Fruit fly (Drosophila melanogaster) whole organism, wandering third instar larva: ENCODE data around the gene CG2211.

ENCODE experiments used
- Abd-B ChIP-seq: fragments of >200 bp; optimal IDR thresholded peaks from 2 replicates; lab custom pipeline; 2017; ENCODE audit warnings: missing biosample characterization, missing genetic modification characterization
- CG32264 ChIP-seq: fragments of 200-800 bp; sonication (Bioruptor generic); optimal IDR thresholded peaks from 2 replicates; lab custom pipeline; 2016; ENCODE audit warnings: missing biosample characterization, missing genetic modification characterization
- CG9705 ChIP-seq: fragments of 200-800 bp; sonication (Bioruptor generic); optimal IDR thresholded peaks from 2 replicates; lab custom pipeline; 2018; ENCODE audit warnings: missing biosample characterization, mild to moderate bottlenecking, missing genetic modification characterization
- CrebA ChIP-seq: fragments of 200-800 bp; sonication (Bioruptor generic); optimal IDR thresholded peaks from 2 replicates; lab custom pipeline; 2016; ENCODE audit warnings: missing biosample characterization, mild to moderate bottlenecking, missing genetic modification characterization, borderline replicate concordance
- Dfd ChIP-seq: fragments of >200 bp; optimal IDR thresholded peaks from 2 replicates; lab custom pipeline; 2017; ENCODE audit warnings: missing biosample characterization, missing genetic modification characterization
- Dif ChIP-seq: fragments of 200-275, 200-300 bp; sonication (Bioruptor generic); optimal IDR thresholded peaks from 2 replicates; lab custom pipeline; 2018; ENCODE audit warnings: missing biosample characterization, missing genetic modification characterization; ENCODE audit not compliant: partially characterized antibody
- GATAd ChIP-seq: sonication (Bioruptor generic); optimal IDR thresholded peaks from 2 replicates; lab custom pipeline; 2016; ENCODE audit warnings: missing biosample characterization, missing genetic modification characterization
- HLH106 ChIP-seq: fragments of 200-800 bp; optimal IDR thresholded peaks from 3 replicates; lab custom pipeline; 2019; ENCODE audit warnings: missing biosample characterization, mild to moderate bottlenecking, missing genetic modification characterization, moderate library complexity
- Hnf4 ChIP-seq: fragments of 200-800 bp; sonication (Bioruptor generic); optimal IDR thresholded peaks from 2 replicates; lab custom pipeline; 2016; ENCODE audit warnings: missing biosample characterization, mild to moderate bottlenecking, missing genetic modification characterization
- Hr78 ChIP-seq: fragments of >200 bp; optimal IDR thresholded peaks from 2 replicates; lab custom pipeline; 2017; ENCODE audit warnings: missing biosample characterization, missing genetic modification characterization
- Hr83 ChIP-seq: fragments of 200-300 bp; sonication (Bioruptor generic); optimal IDR thresholded peaks from 2 replicates; lab custom pipeline; 2016; ENCODE audit warnings: missing biosample characterization, mild to moderate bottlenecking, missing genetic modification characterization, moderate library complexity; ENCODE audit not compliant: poor library complexity, severe bottlenecking
- Jra ChIP-seq: sonication (Bioruptor generic); optimal IDR thresholded peaks from 2 replicates; lab custom pipeline; 2016; ENCODE audit warnings: missing biosample characterization, missing genetic modification characterization
- Mio ChIP-seq: sonication (Bioruptor generic); optimal IDR thresholded peaks from 2 replicates; lab custom pipeline; 2016; ENCODE audit warnings: missing biosample characterization, missing genetic modification characterization
- Myc ChIP-seq: fragments of >200 bp; optimal IDR thresholded peaks from 2 replicates; lab custom pipeline; 2017
- N ChIP-seq: fragments of >200 bp; optimal IDR thresholded peaks from 2 replicates; lab custom pipeline; 2018; ENCODE audit warnings: missing biosample characterization, missing external identifiers, missing genetic modification characterization
- OdsH ChIP-seq: fragments of 200-800 bp; sonication (Bioruptor generic); optimal IDR thresholded peaks from 2 replicates; lab custom pipeline; 2016; ENCODE audit warnings: missing biosample characterization, mild to moderate bottlenecking, missing genetic modification characterization
- Rel ChIP-seq, 2 experiments: fragments of 200-800 bp; sonication (Bioruptor generic) in 1 of 2; optimal IDR thresholded peaks; 2 replicates in 1 of 2; 3 replicates in 1 of 2; lab custom pipeline; 2016 to 2019; ENCODE audit warnings: mild to moderate bottlenecking in 2 of 2, missing biosample characterization in 2 of 2, missing genetic modification characterization in 2 of 2, moderate library complexity in 1 of 2
- Sp1 ChIP-seq: fragments of 200-800 bp; sonication (Bioruptor generic); optimal IDR thresholded peaks from 3 replicates; lab custom pipeline; 2019; ENCODE audit warnings: missing biosample characterization, mild to moderate bottlenecking, missing genetic modification characterization, moderate library complexity
- Vsx2 ChIP-seq: fragments of 200-300, 225-300 bp; sonication (Bioruptor generic); optimal IDR thresholded peaks from 2 replicates; lab custom pipeline; 2018; ENCODE audit warnings: missing biosample characterization, missing genetic modification characterization; ENCODE audit not compliant: partially characterized antibody
- br ChIP-seq: fragments of 200-800 bp; sonication (Bioruptor generic); optimal IDR thresholded peaks from 2 replicates; lab custom pipeline; 2016; ENCODE audit warnings: missing biosample characterization, missing genetic modification characterization
- brk ChIP-seq: fragments of 200-800 bp; sonication (Bioruptor generic); optimal IDR thresholded peaks from 2 replicates; lab custom pipeline; 2016; ENCODE audit warnings: missing biosample characterization, mild to moderate bottlenecking, missing genetic modification characterization
- dl ChIP-seq, 2 experiments: fragments of 175-275, 200-275 bp in 1 of 2; fragments of 200-275 bp in 1 of 2; sonication (Bioruptor generic); optimal IDR thresholded peaks; lab custom pipeline; 2018; ENCODE audit warnings: mild to moderate bottlenecking in 2 of 2, missing biosample characterization in 2 of 2, missing genetic modification characterization in 2 of 2, moderate library complexity in 2 of 2; ENCODE audit not compliant: partially characterized antibody in 2 of 2, insufficient read depth in 1 of 2
- dmrt93B ChIP-seq: fragments of 200-800 bp; sonication (Bioruptor generic); optimal IDR thresholded peaks from 2 replicates; lab custom pipeline; 2018; ENCODE audit warnings: missing biosample characterization, mild to moderate bottlenecking, missing genetic modification characterization
- dsf ChIP-seq: sonication (Bioruptor generic); optimal IDR thresholded peaks from 2 replicates; lab custom pipeline; 2016; ENCODE audit warnings: missing biosample characterization, missing genetic modification characterization, borderline replicate concordance
- ey ChIP-seq: fragments of 200-800 bp; sonication (Bioruptor generic); optimal IDR thresholded peaks from 2 replicates; lab custom pipeline; 2016; ENCODE audit warnings: missing biosample characterization, missing genetic modification characterization
- foxo ChIP-seq, 2 experiments: fragments of 200-800 bp; sonication (Bioruptor generic); optimal IDR thresholded peaks; 2 replicates in 1 of 2; 3 replicates in 1 of 2; lab custom pipeline; 2016 to 2017; ENCODE audit warnings: missing biosample characterization in 2 of 2, missing genetic modification characterization in 2 of 2
- fru ChIP-seq: fragments of 200-800 bp; sonication (Bioruptor generic); optimal IDR thresholded peaks from 3 replicates; lab custom pipeline; 2016; ENCODE audit warnings: missing biosample characterization, mild to moderate bottlenecking, missing genetic modification characterization
- h ChIP-seq: fragments of 200-800 bp; sonication (Bioruptor generic); optimal IDR thresholded peaks from 3 replicates; lab custom pipeline; 2016; ENCODE audit warnings: missing biosample characterization, mild to moderate bottlenecking, missing genetic modification characterization
- jim ChIP-seq: fragments of 175-275, 200-325 bp; sonication (Bioruptor generic); optimal IDR thresholded peaks from 2 replicates; lab custom pipeline; 2016; ENCODE audit warnings: missing biosample characterization, mild to moderate bottlenecking, missing genetic modification characterization
- lola ChIP-seq: fragments of >200 bp; optimal IDR thresholded peaks from 2 replicates; lab custom pipeline; 2017; ENCODE audit warnings: missing biosample characterization, missing genetic modification characterization
- pan ChIP-seq: fragments of >200 bp; optimal IDR thresholded peaks from 2 replicates; lab custom pipeline; 2017
- psq ChIP-seq: fragments of 200-800 bp; sonication (Bioruptor generic); optimal IDR thresholded peaks from 3 replicates; lab custom pipeline; 2017; ENCODE audit warnings: missing biosample characterization, mild to moderate bottlenecking, missing genetic modification characterization, moderate library complexity
- rgr ChIP-seq: fragments of 200-800 bp; sonication (Bioruptor generic); optimal IDR thresholded peaks from 3 replicates; lab custom pipeline; 2016; ENCODE audit warnings: missing biosample characterization, mild to moderate bottlenecking, missing genetic modification characterization
- sage ChIP-seq: fragments of 200-800 bp; sonication (Bioruptor generic); optimal IDR thresholded peaks from 2 replicates; lab custom pipeline; 2016; ENCODE audit warnings: missing biosample characterization, mild to moderate bottlenecking, missing genetic modification characterization
- sv ChIP-seq: fragments of 200-800 bp; sonication (Bioruptor generic); optimal IDR thresholded peaks from 3 replicates; lab custom pipeline; 2016; ENCODE audit warnings: missing biosample characterization, missing genetic modification characterization
- tai ChIP-seq: sonication (Bioruptor generic); optimal IDR thresholded peaks from 2 replicates; lab custom pipeline; 2016; ENCODE audit warnings: missing biosample characterization, missing genetic modification characterization
- usp ChIP-seq: fragments of >200 bp; optimal IDR thresholded peaks from 2 replicates; lab custom pipeline; 2017; ENCODE audit warnings: missing biosample characterization, missing genetic modification characterization
- woc ChIP-seq: sonication (Bioruptor generic); optimal IDR thresholded peaks from 2 replicates; lab custom pipeline; 2016; ENCODE audit warnings: missing biosample characterization, mild to moderate bottlenecking, missing genetic modification characterization

The CG2211 gene

DNA sequence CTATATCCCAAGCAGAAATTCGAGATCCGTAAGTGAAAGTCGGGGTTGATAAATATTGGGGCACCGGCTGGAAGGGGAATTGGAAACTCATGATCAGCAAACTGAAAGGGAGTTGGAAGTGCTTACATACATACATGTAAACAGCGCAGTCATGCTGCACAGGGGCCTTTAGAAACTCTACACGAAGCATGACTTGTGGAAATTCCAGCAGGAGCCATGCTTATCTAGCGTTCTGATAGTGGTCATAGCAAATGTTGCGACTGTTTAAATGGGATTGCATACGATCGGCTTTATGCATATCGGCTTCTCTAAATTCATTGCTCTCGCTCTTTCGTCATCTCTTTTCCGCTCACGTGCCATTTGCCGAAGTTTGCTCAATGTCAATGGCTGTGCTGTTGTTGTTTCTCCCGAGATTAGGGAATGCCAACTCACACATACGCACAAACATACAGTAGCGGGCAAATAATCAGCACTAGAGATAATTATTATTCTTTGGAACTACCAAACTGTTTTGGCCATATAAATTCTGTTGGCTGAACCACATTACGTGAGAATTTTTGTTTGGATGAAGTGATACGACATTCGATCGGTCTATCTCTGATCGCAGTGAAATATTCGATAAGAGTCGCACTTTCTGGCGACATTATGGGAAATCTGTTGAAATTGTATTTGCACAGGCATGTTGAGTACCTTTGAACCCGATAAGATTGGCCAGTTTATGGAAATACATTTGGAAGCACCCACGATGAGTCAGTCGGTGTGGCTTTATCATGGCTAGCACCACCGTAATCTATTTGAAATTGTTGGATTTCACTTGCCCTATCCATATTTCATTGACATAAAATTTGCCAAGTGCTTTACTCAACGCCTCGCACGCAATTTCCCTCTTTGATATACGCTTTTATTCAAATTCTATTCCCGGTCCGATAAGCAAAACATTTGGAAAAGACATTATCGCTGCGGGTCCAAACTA, 1.1 kb upstream of the CG2211 start:
- TF ChIP-seq pan (lab: Kevin White, UChicago): no peak
- TF ChIP-seq tai (GFP tag; lab: Kevin White, UChicago): no peak
- no peak for TF ChIP-seq N (GFP tag; lab: Kevin White, UChicago)
- TF ChIP-seq Myc (lab: Kevin White, UChicago): no peak
- TF ChIP-seq Dfd (GFP tag; lab: Kevin White, UChicago): no peak
- TF ChIP-seq GATAd: no peak
- TF ChIP-seq rgr: peak; percentile 75
- peak; percentile 67 for TF ChIP-seq br (GFP tag; lab: Kevin White, UChicago)
- TF ChIP-seq Dif (GFP tag; lab: Kevin White, UChicago): peak; percentile 3
- no peak for TF ChIP-seq jim (GFP tag; lab: Kevin White, UChicago)
- peak in 1 of 2 experiments; percentile 20 for TF ChIP-seq dl (GFP tag; optimal IDR thresholded peaks at IDR 0.05; lab: Kevin White, UChicago; ENCODE audit: insufficient read depth in 1 of 2, partially characterized antibody in 2 of 2)
- no peak for TF ChIP-seq brk (GFP tag; lab: Kevin White, UChicago)
- no peak for TF ChIP-seq Vsx2
- TF ChIP-seq sage (GFP tag; lab: Kevin White, UChicago): no peak
- TF ChIP-seq dsf: no peak
- TF ChIP-seq h (GFP tag; lab: Kevin White, UChicago): peak; percentile 86
- TF ChIP-seq Hr78 (GFP tag; lab: Kevin White, UChicago): no peak
- peak; percentile 10 for TF ChIP-seq woc (GFP tag; lab: Kevin White, UChicago)
- TF ChIP-seq Hr83 (GFP tag; lab: Kevin White, UChicago): no peak
- TF ChIP-seq Sp1: peak; percentile 4
- no peak for TF ChIP-seq dmrt93B (GFP tag; lab: Kevin White, UChicago)
- no peak for TF ChIP-seq Abd-B (GFP tag; lab: Kevin White, UChicago)
- TF ChIP-seq Hnf4 (GFP tag; lab: Kevin White, UChicago): peak; percentile 70
- TF ChIP-seq usp (GFP tag; lab: Kevin White, UChicago): no peak
- TF ChIP-seq Rel (GFP tag; optimal IDR thresholded peaks at IDR 0.05; lab: Kevin White, UChicago): peak; percentile 17
- peak; percentile 36 for TF ChIP-seq Rel (tag; optimal IDR thresholded peaks at IDR 0.05; lab: Kevin White, UChicago)
- TF ChIP-seq ey (GFP tag; lab: Kevin White, UChicago): peak; percentile 62
- no peak for TF ChIP-seq CG32264 (GFP tag; lab: Kevin White, UChicago)
- TF ChIP-seq Mio (GFP tag; lab: Kevin White, UChicago): no peak
- no peak for TF ChIP-seq lola (GFP tag; lab: Kevin White, UChicago)
- TF ChIP-seq HLH106 (tag; lab: Kevin White, UChicago): peak; percentile 26
- TF ChIP-seq fru (GFP tag; lab: Kevin White, UChicago): peak; percentile 68
- TF ChIP-seq CG9705 (GFP tag; lab: Kevin White, UChicago): no peak
- TF ChIP-seq Jra (GFP tag; lab: Kevin White, UChicago): peak; percentile 27
- TF ChIP-seq CrebA (GFP tag; lab: Kevin White, UChicago): no peak
- TF ChIP-seq foxo (GFP tag; optimal IDR thresholded peaks at IDR 0.05; lab: Kevin White, UChicago): peak in 1 of 2 experiments; percentile 61
- TF ChIP-seq sv (GFP tag; lab: Kevin White, UChicago): no peak
- TF ChIP-seq OdsH (GFP tag; lab: Kevin White, UChicago): peak; percentile 74
- TF ChIP-seq psq (GFP tag; lab: Kevin White, UChicago): peak; percentile 35

- TF ChIP-seq Dif (GFP tag; lab: Kevin White, UChicago) (no peak), jim (GFP tag; lab: Kevin White, UChicago) (no peak), CG9705 (GFP tag; lab: Kevin White, UChicago) (peak; percentile 9), dl (GFP tag; optimal IDR thresholded peaks at IDR 0.05; lab: Kevin White, UChicago; ENCODE audit: insufficient read depth in 1 of 2, partially characterized antibody in 2 of 2) (peak in 1 of 2 experiments; percentile 22), Myc (lab: Kevin White, UChicago) (no peak), fru (GFP tag; lab: Kevin White, UChicago) (peak; percentile 62), woc (GFP tag; lab: Kevin White, UChicago) (peak; percentile 82), GATAd (no peak), CrebA (GFP tag; lab: Kevin White, UChicago) (no peak), Hnf4 (GFP tag; lab: Kevin White, UChicago) (peak; percentile 73), br (GFP tag; lab: Kevin White, UChicago) (peak; percentile 61), h (GFP tag; lab: Kevin White, UChicago) (peak; percentile 68), CG32264 (GFP tag; lab: Kevin White, UChicago) (no peak), usp (GFP tag; lab: Kevin White, UChicago) (no peak), OdsH (GFP tag; lab: Kevin White, UChicago) (peak; percentile 59), Mio (GFP tag; lab: Kevin White, UChicago) (no peak), Hr78 (GFP tag; lab: Kevin White, UChicago) (no peak), foxo (GFP tag; optimal IDR thresholded peaks at IDR 0.05; lab: Kevin White, UChicago) (peak; percentile 29 to 76), Hr83 (GFP tag; lab: Kevin White, UChicago) (no peak), psq (GFP tag; lab: Kevin White, UChicago) (peak; percentile 46), Jra (GFP tag; lab: Kevin White, UChicago) (peak; percentile 27), tai (GFP tag; lab: Kevin White, UChicago) (no peak), Rel (GFP tag; optimal IDR thresholded peaks at IDR 0.05; lab: Kevin White, UChicago) (no peak), Rel (tag; optimal IDR thresholded peaks at IDR 0.05; lab: Kevin White, UChicago) (no peak), lola (GFP tag; lab: Kevin White, UChicago) (no peak), Abd-B (GFP tag; lab: Kevin White, UChicago) (no peak), HLH106 (tag; lab: Kevin White, UChicago) (peak; percentile 65), ey (GFP tag; lab: Kevin White, UChicago) (peak; percentile 70), rgr (peak; percentile 40), dmrt93B (GFP tag; lab: Kevin White, UChicago) (no peak), brk (GFP tag; lab: Kevin White, UChicago) (no peak), dsf (no peak), Sp1 (peak; percentile 23), Dfd (GFP tag; lab: Kevin White, UChicago) (no peak), sv (GFP tag; lab: Kevin White, UChicago) (no peak), sage (GFP tag; lab: Kevin White, UChicago) (no peak), pan (lab: Kevin White, UChicago) (no peak), N (GFP tag; lab: Kevin White, UChicago) (no peak)
Observed at dm6 chr3L:1335428-1335764, 237 bp upstream of the CG2211 start.
